Fruit fly (Drosophila melanogaster) whole organism, embryonic: Measurements from ENCODE around the gene Drsl5.

ENCODE experiments used
- Adf1 ChIP-seq: fragments of 200-800 bp; sonication (Bioruptor generic); IDR thresholded peaks from 2 replicates; pipeline ENCODE4 v1.3.6; 2022; ENCODE audit warnings: missing biosample characterization, missing genetic modification characterization
- Atf6 ChIP-seq: fragments of 200-800 bp; sonication (Bioruptor generic); IDR thresholded peaks from 2 replicates; pipeline ENCODE4 v1.3.6; 2022; ENCODE audit warnings: missing biosample characterization, missing genetic modification characterization
- Blimp-1 ChIP-seq: fragments of 200-800 bp; sonication (Bioruptor generic); optimal IDR thresholded peaks from 3 replicates; lab custom pipeline; 2018; ENCODE audit warnings: missing biosample characterization, missing genetic modification characterization, mild to moderate bottlenecking, moderate library complexity, missing genetic modification reagents
- BtbVII ChIP-seq: fragments of 200-800 bp; sonication (Bioruptor generic); optimal IDR thresholded peaks from 3 replicates; lab custom pipeline; 2017; ENCODE audit warnings: missing biosample characterization, mild to moderate bottlenecking, missing genetic modification characterization
- CG10321 ChIP-seq: fragments of 200-800 bp; sonication (Bioruptor generic); IDR thresholded peaks from 2 replicates; pipeline ENCODE4 v1.3.6; 2022; ENCODE audit warnings: missing biosample characterization, missing genetic modification characterization
- CG11695 ChIP-seq: fragments of 200-800 bp; sonication (Bioruptor generic); IDR thresholded peaks from 3 replicates; pipeline ENCODE4 v1.3.6; 2022; ENCODE audit warnings: missing biosample characterization, missing genetic modification characterization
- CG11723 ChIP-seq: fragments of 200-800 bp; sonication (Bioruptor generic); optimal IDR thresholded peaks from 2 replicates; lab custom pipeline; 2017; ENCODE audit warnings: missing biosample characterization, mild to moderate bottlenecking, missing genetic modification characterization
- CG13894 ChIP-seq: fragments of 200-800 bp; sonication (Bioruptor generic); optimal IDR thresholded peaks from 3 replicates; lab custom pipeline; 2018; ENCODE audit warnings: missing biosample characterization, mild to moderate bottlenecking, missing genetic modification characterization, moderate library complexity
- CG15011 ChIP-seq: fragments of 200-800 bp; sonication (Bioruptor generic); optimal IDR thresholded peaks from 3 replicates; lab custom pipeline; 2018; ENCODE audit warnings: missing biosample characterization, mild to moderate bottlenecking, missing genetic modification characterization
- CG15479 ChIP-seq: fragments of 200-800 bp; sonication (Bioruptor generic); optimal IDR thresholded peaks from 3 replicates; lab custom pipeline; 2019; ENCODE audit warnings: missing biosample characterization, mild to moderate bottlenecking, missing genetic modification characterization, moderate library complexity
- CG16863 ChIP-seq: fragments of 200-800 bp; sonication (Bioruptor generic); optimal IDR thresholded peaks from 3 replicates; lab custom pipeline; 2016; ENCODE audit warnings: missing biosample characterization, missing genetic modification characterization
- CG1832 ChIP-seq: fragments of 200-800 bp; sonication (Bioruptor generic); optimal IDR thresholded peaks from 2 replicates; lab custom pipeline; 2017; ENCODE audit warnings: missing biosample characterization, mild to moderate bottlenecking, missing genetic modification characterization, inconsistent platforms
- CG18619 ChIP-seq: fragments of 200-800 bp; sonication (Bioruptor generic); optimal IDR thresholded peaks from 3 replicates; lab custom pipeline; 2017; ENCODE audit warnings: missing biosample characterization, mild to moderate bottlenecking, missing genetic modification characterization
- CG33557 ChIP-seq: fragments of 200-800 bp; sonication (Bioruptor generic); optimal IDR thresholded peaks from 2 replicates; lab custom pipeline; 2019; ENCODE audit warnings: missing biosample characterization, mild to moderate bottlenecking, missing genetic modification characterization, moderate library complexity
- CG3838 ChIP-seq: fragments of 200-800 bp; sonication (Bioruptor generic); optimal IDR thresholded peaks from 3 replicates; lab custom pipeline; 2016; ENCODE audit warnings: missing biosample characterization, missing genetic modification characterization
- CG4707 ChIP-seq: fragments of 200-800 bp; sonication (Bioruptor generic); optimal IDR thresholded peaks from 2 replicates; lab custom pipeline; 2018; ENCODE audit warnings: missing biosample characterization, mild to moderate bottlenecking, missing genetic modification characterization, moderate library complexity
- CG5953 ChIP-seq: fragments of 200-800 bp; sonication (Bioruptor generic); IDR thresholded peaks from 2 replicates; pipeline ENCODE4 v1.3.6; 2022; ENCODE audit warnings: missing biosample characterization, missing genetic modification characterization
- CG6654 ChIP-seq: fragments of 200-800 bp; sonication (Bioruptor generic); optimal IDR thresholded peaks from 2 replicates; lab custom pipeline; 2017; ENCODE audit warnings: missing biosample characterization, mild to moderate bottlenecking, missing genetic modification characterization
- Doc3 ChIP-seq: fragments of 200-800 bp; sonication (Bioruptor generic); IDR thresholded peaks from 3 replicates; pipeline ENCODE4 v1.3.6; 2022; ENCODE audit warnings: missing biosample characterization, missing genetic modification characterization; ENCODE audit not compliant: partially characterized antibody
- E2f1 ChIP-seq: fragments of 200-800 bp; sonication (Bioruptor generic); IDR thresholded peaks from 2 replicates; pipeline ENCODE4 v1.3.6; 2022; ENCODE audit warnings: missing biosample characterization, missing genetic modification characterization
- Med ChIP-seq: fragments of 200-800 bp; sonication (Bioruptor generic); peaks from one replicate; lab custom pipeline; 2016; ENCODE audit warnings: missing biosample characterization, missing genetic modification characterization, mild to moderate bottlenecking, inconsistent platforms, moderate library complexity
- Nf-YC ChIP-seq: fragments of 200-800 bp; optimal IDR thresholded peaks from 3 replicates; lab custom pipeline; 2019; ENCODE audit warnings: missing biosample characterization, mild to moderate bottlenecking, missing genetic modification characterization, moderate library complexity
- Optix ChIP-seq: fragments of 200-800 bp; sonication (Bioruptor generic); IDR thresholded peaks from 3 replicates; pipeline ENCODE4 v1.3.6; 2022; ENCODE audit warnings: missing biosample characterization, missing genetic modification characterization
- Poxn ChIP-seq: fragments of 200-800 bp; sonication (Bioruptor generic); IDR thresholded peaks from 2 replicates; pipeline ENCODE4 v1.3.6; 2022; ENCODE audit warnings: missing biosample characterization, missing genetic modification characterization
- Rx ChIP-seq: fragments of 200-800 bp; sonication (Bioruptor generic); IDR thresholded peaks from 2 replicates; pipeline ENCODE4 v1.3.6; 2022; ENCODE audit warnings: missing biosample characterization, missing genetic modification characterization
- Tbp ChIP-seq: fragments of >200 bp; optimal IDR thresholded peaks from 2 replicates; lab custom pipeline; 2018; ENCODE audit warnings: missing biosample characterization, missing genetic modification characterization
- abd-A ChIP-seq: fragments of 200-800 bp; sonication (Bioruptor generic); optimal IDR thresholded peaks from 3 replicates; lab custom pipeline; 2019; ENCODE audit warnings: missing biosample characterization, mild to moderate bottlenecking, missing genetic modification characterization, moderate library complexity
- aop ChIP-seq: fragments of 200-800 bp; sonication (Bioruptor generic); IDR thresholded peaks from 2 replicates; pipeline ENCODE4 v1.3.6; 2022; ENCODE audit warnings: missing biosample characterization, missing genetic modification characterization
- ase ChIP-seq: fragments of 200-800 bp; sonication (Bioruptor generic); IDR thresholded peaks from 3 replicates; pipeline ENCODE4 v1.3.6; 2022; ENCODE audit warnings: missing biosample characterization, missing genetic modification characterization
- bbx ChIP-seq: fragments of 200-800 bp; sonication (Bioruptor generic); IDR thresholded peaks from 2 replicates; pipeline ENCODE4 v1.3.6; 2022; ENCODE audit warnings: missing biosample characterization, missing genetic modification characterization; ENCODE audit not compliant: partially characterized antibody
- chn ChIP-seq: fragments of 200-800 bp; sonication (Bioruptor generic); optimal IDR thresholded peaks from 2 replicates; lab custom pipeline; 2016; ENCODE audit warnings: missing biosample characterization, missing genetic modification characterization
- crc ChIP-seq: fragments of 200-800 bp; sonication (Bioruptor generic); optimal IDR thresholded peaks from 2 replicates; lab custom pipeline; 2016; ENCODE audit warnings: missing biosample characterization, missing genetic modification characterization
- dan ChIP-seq: fragments of 200-800 bp; sonication (Bioruptor generic); IDR thresholded peaks from 2 replicates; pipeline ENCODE4 v1.3.6; 2022; ENCODE audit warnings: missing biosample characterization, missing genetic modification characterization
- insv ChIP-seq, 2 experiments: fragments of 200-800 bp; sonication (Bioruptor generic); optimal IDR thresholded peaks; 3 replicates each; lab custom pipeline; 2016 to 2018; ENCODE audit warnings: missing biosample characterization in 2 of 2, missing genetic modification characterization in 2 of 2
- oc ChIP-seq: fragments of 200-800 bp; sonication (Bioruptor generic); optimal IDR thresholded peaks from 2 replicates; lab custom pipeline; 2018; ENCODE audit warnings: missing biosample characterization, mild to moderate bottlenecking, missing genetic modification characterization, moderate library complexity
- pb ChIP-seq: fragments of 200-800 bp; sonication (Bioruptor generic); optimal IDR thresholded peaks from 3 replicates; lab custom pipeline; 2016; ENCODE audit warnings: missing biosample characterization, missing genetic modification characterization
- pros ChIP-seq: fragments of 200-800 bp; sonication (Bioruptor generic); optimal IDR thresholded peaks from 3 replicates; lab custom pipeline; 2019; ENCODE audit warnings: missing biosample characterization, mild to moderate bottlenecking, missing genetic modification characterization, moderate library complexity
- salm ChIP-seq: fragments of 200-800 bp; sonication (Bioruptor generic); optimal IDR thresholded peaks from 2 replicates; lab custom pipeline; 2018; ENCODE audit warnings: missing biosample characterization, mild to moderate bottlenecking, missing genetic modification characterization
- schlank ChIP-seq: fragments of 200-800 bp; sonication (Bioruptor generic); optimal IDR thresholded peaks from 2 replicates; lab custom pipeline; 2018; ENCODE audit warnings: missing biosample characterization, mild to moderate bottlenecking, missing genetic modification characterization
- tin ChIP-seq: fragments of 200-800 bp; sonication (Bioruptor generic); optimal IDR thresholded peaks from 3 replicates; lab custom pipeline; 2016; ENCODE audit warnings: missing biosample characterization, missing genetic modification characterization
- toy ChIP-seq: fragments of 200-800 bp; sonication (Bioruptor generic); IDR thresholded peaks from 2 replicates; pipeline ENCODE4 v1.3.6; 2022; ENCODE audit warnings: missing biosample characterization, missing genetic modification characterization

The Drsl5 gene

dm6 chr3L:3351814-3352359 lies 35.3 kb downstream of the Drsl5 start (continued):
- TF ChIP-seq insv (GFP tag; optimal IDR thresholded peaks at IDR 0.05; lab: Kevin White, UChicago) (no peak), crc (GFP tag; lab: Kevin White, UChicago) (no peak), Med (GFP tag; lab: Kevin White, UChicago) (peak; percentile 66), CG15479 (GFP tag; lab: Kevin White, UChicago) (no peak), Adf1 (GFP tag; lab: Robert Waterston, UW) (no peak), CG11695 (GFP tag; lab: Robert Waterston, UW) (no peak), Tbp (no peak), CG6654 (GFP tag; lab: Kevin White, UChicago) (no peak), aop (GFP tag; lab: Robert Waterston, UW) (no peak), tin (GFP tag; lab: Kevin White, UChicago) (no peak), E2f1 (GFP tag; lab: Robert Waterston, UW) (no peak), Doc3 (no peak), salm (tag; lab: Kevin White, UChicago) (peak; percentile 8), chn (GFP tag; lab: Kevin White, UChicago) (no peak), bbx (GFP tag; lab: Robert Waterston, UW) (0 out of 2 replicates have a peak, but pooled peaks have one; percentile 47), Rx (no peak), CG5953 (GFP tag; lab: Robert Waterston, UW) (no peak), schlank (tag; lab: Kevin White, UChicago) (no peak), Blimp-1 (peak; percentile 83), CG16863 (GFP tag; lab: Kevin White, UChicago) (no peak), CG18619 (GFP tag; lab: Kevin White, UChicago) (no peak), abd-A (peak; percentile 48), dan (GFP tag; lab: Robert Waterston, UW) (no peak), toy (GFP tag; lab: Robert Waterston, UW) (no peak), CG15011 (GFP tag; lab: Kevin White, UChicago) (no peak), Optix (GFP tag; lab: Robert Waterston, UW) (no peak), CG1832 (no peak), CG3838 (GFP tag; lab: Kevin White, UChicago) (no peak), BtbVII (no peak), Nf-YC (tag; lab: Kevin White, UChicago) (no peak), CG13894 (tag; lab: Kevin White, UChicago) (no peak), CG10321 (no peak), pb (GFP tag; lab: Kevin White, UChicago) (no peak), pros (GFP tag; lab: Kevin White, UChicago) (peak; percentile 9), Poxn (GFP tag; lab: Robert Waterston, UW) (no peak), ase (GFP tag; lab: Robert Waterston, UW) (no peak), Atf6 (GFP tag; lab: Robert Waterston, UW) (no peak), oc (tag; lab: Kevin White, UChicago) (peak; percentile 50)

DNA sequence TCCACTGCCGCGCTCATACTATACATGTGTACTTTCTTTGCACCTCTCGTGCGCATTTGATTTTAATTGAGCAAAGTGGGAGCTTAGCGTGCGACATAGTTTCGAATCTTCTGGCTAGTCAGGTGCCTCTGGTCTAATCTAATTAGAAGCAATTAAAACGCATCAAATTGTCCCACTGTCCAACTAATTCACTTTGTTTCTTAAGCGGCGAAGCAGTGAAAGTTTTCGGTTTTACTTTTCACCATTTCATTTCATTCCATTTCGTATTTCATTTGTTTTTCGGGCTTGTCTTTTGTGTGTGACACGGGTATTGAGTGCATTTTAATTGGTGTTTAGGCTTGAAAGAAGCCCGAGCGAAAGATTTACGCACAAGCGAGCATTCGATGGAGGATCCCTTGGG lies 35.9 kb downstream of the Drsl5 start:
- no peak for TF ChIP-seq CG11723 (GFP tag; lab: Kevin White, UChicago)
- TF ChIP-seq CG4707 (GFP tag; lab: Kevin White, UChicago), result peak; percentile 53
- peak; percentile 94 for TF ChIP-seq Blimp-1
- peak; percentile 23 for TF ChIP-seq CG33557 (GFP tag; lab: Kevin White, UChicago)
